Worm (Caenorhabditis elegans) whole organism, midembryonic: ENCODE results near the gene mrpl-35.

ENCODE experiments used
- T22C8.4 ChIP-seq: fragments of 200-800 bp; sonication (Bioruptor generic); IDR thresholded peaks from 2 replicates; pipeline ENCODE4 v1.3.6; 2022; ENCODE audit warnings: missing genetic modification characterization, missing compliant biosample characterization
- cog-1 ChIP-seq: sonication (generic microtip); optimal IDR thresholded peaks from 2 replicates; lab custom pipeline; 2016; ENCODE audit warnings: missing genetic modification characterization, missing compliant biosample characterization
- flt-1 ChIP-seq: fragments of 200-800 bp; sonication (Bioruptor generic); IDR thresholded peaks from 2 replicates; pipeline ENCODE4 v1.3.6; 2022; ENCODE audit warnings: missing genetic modification characterization, missing compliant biosample characterization
- klf-2 ChIP-seq: fragments of 200-800 bp; sonication (Bioruptor generic); conservative IDR thresholded peaks from 2 replicates; pipeline ENCODE4 v1.3.6; 2022; ENCODE audit warnings: missing genetic modification reagents, missing genetic modification characterization, missing compliant biosample characterization
- med-1 ChIP-seq: sonication (generic microtip); optimal IDR thresholded peaks from 2 replicates; lab custom pipeline; 2017; ENCODE audit warnings: missing genetic modification characterization, mild to moderate bottlenecking, missing compliant biosample characterization, antibody characterized with exemption, missing genetic modification reagents; ENCODE audit not compliant: insufficient read depth
- ref-1 ChIP-seq: fragments of 200-800 bp; sonication (Bioruptor generic); conservative IDR thresholded peaks from 2 replicates; pipeline ENCODE4 v1.3.6; 2022; ENCODE audit warnings: missing genetic modification reagents, missing genetic modification characterization, missing compliant biosample characterization
- tab-1 ChIP-seq: fragments of 200-800 bp; sonication (Bioruptor generic); IDR thresholded peaks from 2 replicates; pipeline ENCODE4 v1.3.6; 2022; ENCODE audit warnings: missing genetic modification characterization, missing compliant biosample characterization
- ztf-23 ChIP-seq: fragments of 200-800 bp; sonication (Bioruptor generic); IDR thresholded peaks from 2 replicates; pipeline ENCODE4 v1.3.6; 2022; ENCODE audit warnings: missing genetic modification reagents, missing genetic modification characterization, missing compliant biosample characterization
- ztf-29 ChIP-seq: fragments of 200-800 bp; sonication (Bioruptor generic); IDR thresholded peaks from 2 replicates; pipeline ENCODE4 v1.3.6; 2022; ENCODE audit warnings: missing genetic modification reagents, missing genetic modification characterization, missing compliant biosample characterization

mrpl-35 gene

ce11 chrIII:3539499-3539898 is 29.5 kb downstream of the mrpl-35 start:
- no peak for TF ChIP-seq ref-1
- TF ChIP-seq T22C8.4 (GFP tag; lab: Robert Waterston, UW), result no peak
- no peak for TF ChIP-seq klf-2 (GFP tag; lab: Robert Waterston, UW)
- TF ChIP-seq cog-1 (tag; lab: Kevin White, UChicago), result no peak
- TF ChIP-seq tab-1 (GFP tag; lab: Robert Waterston, UW), result no peak
- TF ChIP-seq flt-1 (GFP tag; lab: Robert Waterston, UW), result no peak
- TF ChIP-seq med-1, result no peak
- no peak for TF ChIP-seq ztf-29 (GFP tag; lab: Robert Waterston, UW)
- no peak for TF ChIP-seq ztf-23 (GFP tag; lab: Robert Waterston, UW)

ce11 chrIII:3540424-3540823 is 30.4 kb downstream of the mrpl-35 start:
- no peak for TF ChIP-seq ref-1
- no peak for TF ChIP-seq med-1
- TF ChIP-seq flt-1 (GFP tag; lab: Robert Waterston, UW), result no peak
- 0 out of 2 replicates have a peak, but pooled peaks have one; percentile 24 for TF ChIP-seq ztf-29 (GFP tag; lab: Robert Waterston, UW)
- TF ChIP-seq cog-1 (tag; lab: Kevin White, UChicago), result no peak
- TF ChIP-seq T22C8.4 (GFP tag; lab: Robert Waterston, UW), result no peak
- no peak for TF ChIP-seq ztf-23 (GFP tag; lab: Robert Waterston, UW)

ce11 chrIII:3541093-3541492 is 31.1 kb downstream of the mrpl-35 start:
- TF ChIP-seq ztf-29 (GFP tag; lab: Robert Waterston, UW) (no peak), klf-2 (GFP tag; lab: Robert Waterston, UW) (no peak), med-1 (no peak), ref-1 (no peak), cog-1 (tag; lab: Kevin White, UChicago) (no peak), flt-1 (GFP tag; lab: Robert Waterston, UW) (no peak), ztf-23 (GFP tag; lab: Robert Waterston, UW) (no peak), T22C8.4 (GFP tag; lab: Robert Waterston, UW) (no peak), tab-1 (GFP tag; lab: Robert Waterston, UW) (no peak)

- TF ChIP-seq klf-2 (GFP tag; lab: Robert Waterston, UW) (no peak), cog-1 (tag; lab: Kevin White, UChicago) (no peak), ztf-29 (GFP tag; lab: Robert Waterston, UW) (no peak), tab-1 (GFP tag; lab: Robert Waterston, UW) (no peak), ref-1 (no peak), flt-1 (GFP tag; lab: Robert Waterston, UW) (no peak), ztf-23 (GFP tag; lab: Robert Waterston, UW) (no peak), T22C8.4 (GFP tag; lab: Robert Waterston, UW) (no peak), med-1 (no peak)
Observed at ce11 chrIII:3541539-3541938, 31.5 kb downstream of the mrpl-35 start, which contains the start of gene ben-1. TSS of gene ben-1 (minus strand) at chrIII:3541639.

DNA sequence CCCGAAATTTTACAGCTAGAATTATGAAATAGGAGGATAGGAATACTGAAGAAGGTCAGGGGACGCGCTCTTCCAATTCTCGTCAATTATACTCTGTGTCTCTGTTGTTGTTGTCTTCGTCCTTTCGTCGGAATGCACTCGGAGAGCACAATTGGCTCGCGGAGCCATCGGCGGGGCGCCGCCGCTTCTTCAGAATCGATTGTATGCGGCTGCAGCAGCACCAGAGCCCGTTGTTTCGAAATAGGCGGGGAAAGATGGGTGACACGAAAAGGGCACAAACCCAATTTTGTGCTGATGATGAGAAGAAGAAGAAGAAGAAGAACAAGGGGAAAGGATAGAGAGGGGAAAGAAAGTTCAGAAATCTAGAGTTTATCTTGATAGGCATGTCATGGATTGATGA is 32.1 kb downstream of the mrpl-35 start:
- no peak for TF ChIP-seq tab-1 (GFP tag; lab: Robert Waterston, UW)
- no peak for TF ChIP-seq flt-1 (GFP tag; lab: Robert Waterston, UW)
- TF ChIP-seq ref-1, result no peak
- TF ChIP-seq klf-2 (GFP tag; lab: Robert Waterston, UW), result no peak
- no peak for TF ChIP-seq ztf-29 (GFP tag; lab: Robert Waterston, UW)
- no peak for TF ChIP-seq med-1
- TF ChIP-seq cog-1 (tag; lab: Kevin White, UChicago), result no peak
- no peak for TF ChIP-seq ztf-23 (GFP tag; lab: Robert Waterston, UW)
- TF ChIP-seq T22C8.4 (GFP tag; lab: Robert Waterston, UW), result no peak

DNA sequence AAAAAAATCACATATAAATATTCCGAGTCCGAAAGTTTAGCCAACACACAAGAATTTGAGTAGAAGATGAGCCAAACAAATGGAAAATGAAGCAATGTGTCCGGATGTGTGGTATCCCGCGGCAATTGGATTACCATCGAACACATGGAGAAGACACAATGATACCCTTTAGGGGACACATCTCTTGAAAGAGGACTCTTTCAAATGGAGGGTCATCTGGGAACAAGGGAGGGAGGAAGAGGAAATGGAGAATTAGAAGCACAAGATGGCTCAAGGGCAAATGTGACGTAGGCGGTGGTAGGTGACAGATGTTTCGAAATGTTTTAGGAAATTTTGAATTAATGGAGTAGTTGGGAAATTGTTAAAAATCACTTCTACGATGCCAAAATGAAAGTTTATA is 33.0 kb downstream of the mrpl-35 start:
- TF ChIP-seq med-1, result no peak
- TF ChIP-seq cog-1 (tag; lab: Kevin White, UChicago), result peak; percentile 44
- peak; percentile 19; the same call in 1 of the 2 replicates for TF ChIP-seq flt-1 (GFP tag; lab: Robert Waterston, UW)

ce11 chrIII:3546323-3546722 is 36.3 kb downstream of the mrpl-35 start, which contains the start of gene C54C6.7:
TSS of gene C54C6.7 (minus strand) at chrIII:3546423.
- TF ChIP-seq klf-2 (GFP tag; lab: Robert Waterston, UW), result no peak
- TF ChIP-seq med-1, result no peak
- TF ChIP-seq cog-1 (tag; lab: Kevin White, UChicago), result no peak
- TF ChIP-seq T22C8.4 (GFP tag; lab: Robert Waterston, UW), result no peak
- no peak for TF ChIP-seq ref-1

DNA sequence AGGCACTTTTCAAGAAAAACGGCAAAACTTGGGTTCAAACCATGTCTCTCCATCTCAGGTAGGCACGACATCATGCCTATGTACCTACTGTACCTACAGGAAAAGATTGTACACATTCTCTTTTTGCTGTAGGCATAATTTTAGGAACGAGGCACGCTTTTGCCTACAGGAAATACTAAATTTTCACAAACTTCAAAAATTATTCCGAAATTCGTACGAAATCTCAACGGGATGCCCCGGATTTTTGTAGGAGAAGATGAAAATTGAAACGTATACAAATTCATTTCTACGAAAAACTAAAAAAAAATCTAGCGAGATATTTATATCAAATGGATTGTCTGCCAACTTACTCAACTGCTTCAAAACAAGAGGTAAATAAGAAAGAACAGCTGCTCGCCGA is 38.0 kb downstream of the mrpl-35 start, which contains the start of gene C54C6.11:
Gene C54C6.11 (plus strand): TSS at position 301 of the 400 bp plus-strand sequence.
- TF ChIP-seq cog-1 (tag; lab: Kevin White, UChicago), result no peak

ce11 chrIII:3549750-3550149 is 39.7 kb downstream of the mrpl-35 start, which contains the start of gene C54C6.5:
TSS of gene C54C6.5 (minus strand) at chrIII:3549850.
- TF ChIP-seq cog-1 (tag; lab: Kevin White, UChicago) (no peak), flt-1 (GFP tag; lab: Robert Waterston, UW) (no peak), klf-2 (GFP tag; lab: Robert Waterston, UW) (no peak), ztf-29 (GFP tag; lab: Robert Waterston, UW) (no peak), ref-1 (no peak), med-1 (no peak), T22C8.4 (GFP tag; lab: Robert Waterston, UW) (no peak), tab-1 (GFP tag; lab: Robert Waterston, UW) (no peak), ztf-23 (GFP tag; lab: Robert Waterston, UW) (no peak)

DNA sequence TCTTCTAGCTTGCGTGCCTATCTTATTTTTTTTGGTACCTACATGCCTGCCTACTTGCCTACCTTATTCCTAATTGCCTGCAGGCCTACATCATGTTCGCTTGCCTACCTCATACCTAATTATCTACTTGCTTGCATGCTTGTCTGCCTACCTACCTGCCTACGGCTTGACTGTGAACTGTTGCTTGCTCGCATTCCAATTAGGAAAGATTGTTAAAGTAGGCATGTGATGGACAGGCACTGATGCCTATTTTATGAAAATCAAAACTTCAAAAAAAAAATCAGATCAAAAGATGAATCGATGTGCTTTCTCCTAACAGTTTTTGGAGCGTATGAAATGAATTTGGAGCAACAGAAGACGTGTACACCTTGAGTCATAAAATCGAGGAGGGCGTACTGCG is 40.3 kb downstream of the mrpl-35 start:
- TF ChIP-seq flt-1 (GFP tag; lab: Robert Waterston, UW) (no peak), ztf-23 (GFP tag; lab: Robert Waterston, UW) (no peak), med-1 (no peak), T22C8.4 (GFP tag; lab: Robert Waterston, UW) (no peak), klf-2 (GFP tag; lab: Robert Waterston, UW) (no peak), tab-1 (GFP tag; lab: Robert Waterston, UW) (no peak), ref-1 (no peak)
